Worm (Caenorhabditis elegans): Measurements from ENCODE around the gene T12D8.10.
A peak's percentile ranks its signal among the peaks of the same experiment; 100 is the strongest.

The T12D8.10 gene

DNA sequence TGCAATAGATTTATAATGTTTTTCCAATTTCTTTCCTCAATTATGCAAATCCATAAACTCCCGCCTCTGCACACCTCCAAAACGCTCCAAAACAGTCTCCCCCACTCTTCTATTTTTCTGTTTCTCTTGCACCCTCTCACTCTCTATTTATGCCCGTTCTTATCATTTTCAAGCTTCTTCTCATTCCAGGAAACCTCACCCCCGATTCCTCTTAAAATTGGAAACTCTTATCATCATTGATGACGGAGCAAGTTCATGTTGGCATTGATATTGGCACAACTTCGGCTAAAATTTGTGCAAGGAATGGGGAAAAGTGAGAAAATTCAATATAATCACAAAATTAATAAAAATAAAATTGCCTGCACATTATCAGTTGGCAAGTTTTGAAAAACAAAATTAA is 34.3 kb downstream of the T12D8.10 start, which contains the start of gene shpk-1 (continued):
- TF ChIP-seq daf-16 (GFP tag; optimal IDR thresholded peaks at IDR 0.05) (peak in 1 of 2 experiments; percentile 32), daf-16 (tag; optimal IDR thresholded peaks at IDR 0.05) (peak; percentile 71), sdz-12 (GFP tag; optimal IDR thresholded peaks at IDR 0.05) (no peak), ztf-11 (tag; optimal IDR thresholded peaks at IDR 0.05) (no peak), spr-1 (tag; optimal IDR thresholded peaks at IDR 0.05) (no peak), hlh-30 (tag; optimal IDR thresholded peaks at IDR 0.05; ENCODE audit: insufficient read depth) (no peak), lsy-2 (tag; optimal IDR thresholded peaks at IDR 0.05) (no peak), nhr-111 (GFP tag; optimal IDR thresholded peaks at IDR 0.05) (no peak), gei-8 (GFP tag; optimal IDR thresholded peaks at IDR 0.05) (no peak), snpc-4 (tag; optimal IDR thresholded peaks at IDR 0.05) (no peak), T20F7.1 (GFP tag; optimal IDR thresholded peaks at IDR 0.05) (no peak), hlh-11 (tag; optimal IDR thresholded peaks at IDR 0.05) (peak; percentile 83), nhr-11 (tag; optimal IDR thresholded peaks at IDR 0.05) (no peak)

DNA sequence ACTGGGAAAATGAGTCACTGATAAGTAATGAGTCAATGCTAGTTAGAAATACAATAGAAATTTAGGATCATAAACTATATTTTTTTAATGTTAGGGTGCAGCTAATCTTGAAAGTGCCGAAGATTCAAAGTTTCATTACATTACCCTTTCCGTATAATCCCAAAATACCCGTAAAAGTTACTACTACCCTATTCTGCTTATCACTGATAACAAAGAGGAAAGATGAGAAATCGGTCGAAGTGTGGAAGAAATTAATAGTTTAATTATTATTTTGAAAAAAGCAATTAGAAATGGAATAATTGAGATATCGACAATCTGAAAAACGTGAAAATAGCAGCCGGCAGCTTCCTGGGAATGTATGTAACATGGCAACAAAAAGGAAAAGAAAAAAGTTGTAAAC is 35.3 kb downstream of the T12D8.10 start:
- TF ChIP-seq attf-4 (tag; optimal IDR thresholded peaks at IDR 0.05), result no peak
- TF ChIP-seq dpl-1 (GFP tag; optimal IDR thresholded peaks at IDR 0.05), result no peak
- peak; percentile 28 for TF ChIP-seq pqm-1 (tag; optimal IDR thresholded peaks at IDR 0.05)
- no peak for TF ChIP-seq Y75B8A.6 (GFP tag; IDR thresholded peaks at IDR 0.05)
- no peak for TF ChIP-seq daf-16 (GFP tag; optimal IDR thresholded peaks at IDR 0.05)
- peak; percentile 37 for TF ChIP-seq daf-16 (tag; optimal IDR thresholded peaks at IDR 0.05)
- peak; percentile 23 for TF ChIP-seq dve-1 (tag; optimal IDR thresholded peaks at IDR 0.05; ENCODE audit: insufficient read depth)
- TF ChIP-seq snpc-4 (tag; optimal IDR thresholded peaks at IDR 0.05), result no peak
- TF ChIP-seq pha-4 (GFP tag; IDR thresholded peaks at IDR 0.05), result no peak
- TF ChIP-seq pha-4 (tag; optimal IDR thresholded peaks at IDR 0.05), result no peak

DNA sequence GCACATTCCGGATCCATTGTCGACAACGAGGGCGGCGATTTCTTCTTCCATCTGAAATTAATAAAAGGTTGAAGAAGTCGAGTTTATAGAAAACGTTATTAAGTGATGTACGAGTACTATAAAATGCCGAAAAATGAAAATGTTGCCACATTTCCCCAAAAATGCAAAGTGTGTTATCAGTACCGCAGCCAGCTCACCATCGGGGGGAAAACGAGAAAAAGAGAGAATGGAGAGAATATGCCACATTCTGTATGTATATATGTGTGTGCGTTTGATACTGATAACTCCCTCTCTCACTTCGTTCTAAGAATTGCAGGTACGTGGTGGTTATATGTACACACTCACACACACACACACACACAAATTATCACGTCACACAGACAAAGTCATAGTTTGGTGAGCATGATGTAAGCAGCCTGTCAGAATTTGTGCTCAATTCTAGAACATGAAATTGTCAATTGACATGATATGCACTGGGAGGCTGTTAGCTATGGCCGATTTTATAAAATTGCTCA is 36.1 kb downstream of the T12D8.10 start, which contains the start of gene act-5:
Gene act-5 (minus strand): TSS at position 51 of the 515 bp plus-strand sequence.
- TF ChIP-seq unc-62 (GFP tag; optimal IDR thresholded peaks at IDR 0.05 in 1 of 2) (peak in 1 of 2 experiments; percentile 93), unc-62 (tag; optimal IDR thresholded peaks at IDR 0.05) (no peak), dmd-6 (GFP tag; IDR thresholded peaks at IDR 0.05) (peak; percentile 85), madf-9 (GFP tag; conservative IDR thresholded peaks at IDR 0.05) (no peak), pqm-1 (tag; optimal IDR thresholded peaks at IDR 0.05) (peak; percentile 91), Y48G9A.11 (GFP tag; IDR thresholded peaks at IDR 0.05) (no peak), daf-16 (GFP tag; optimal IDR thresholded peaks at IDR 0.05) (peak in 1 of 2 experiments; percentile 15), daf-16 (tag; optimal IDR thresholded peaks at IDR 0.05) (peak; percentile 90), lin-15B (tag; optimal IDR thresholded peaks at IDR 0.05) (no peak), nhr-28 (tag; optimal IDR thresholded peaks at IDR 0.05) (peak; percentile 91), hlh-30 (tag; optimal IDR thresholded peaks at IDR 0.05; ENCODE audit: insufficient read depth) (peak; percentile 53), nhr-48 (tag; optimal IDR thresholded peaks at IDR 0.05) (peak; percentile 69), pha-4 (GFP tag; IDR thresholded peaks at IDR 0.05) (no peak), pha-4 (tag; optimal IDR thresholded peaks at IDR 0.05) (peak; percentile 6), tra-1 (GFP tag; IDR thresholded peaks at IDR 0.05) (peak; percentile 61; the same call in 1 of the 2 replicates), mxl-3 (GFP tag; optimal IDR thresholded peaks at IDR 0.05) (peak; percentile 37), dve-1 (tag; optimal IDR thresholded peaks at IDR 0.05; ENCODE audit: insufficient read depth) (peak; percentile 79), nhr-11 (tag; optimal IDR thresholded peaks at IDR 0.05) (no peak), mdl-1 (tag; optimal IDR thresholded peaks at IDR 0.05) (no peak), hif-1 (tag; optimal IDR thresholded peaks at IDR 0.05) (peak in 1 of 2 experiments; percentile 26), mdt-29 (GFP tag; IDR thresholded peaks at IDR 0.05) (0 out of 2 replicates have a peak, but pooled peaks have one; percentile 31), nhr-41 (GFP tag; IDR thresholded peaks at IDR 0.05) (no peak; the same call in 1 of the 2 replicates), mep-1 (tag; optimal IDR thresholded peaks at IDR 0.05) (peak; percentile 23), nhr-10 (tag; optimal IDR thresholded peaks at IDR 0.05) (peak; percentile 51), hlh-11 (tag; optimal IDR thresholded peaks at IDR 0.05) (peak; percentile 87), mxl-2 (GFP tag; conservative IDR thresholded peaks at IDR 0.05) (no peak), lin-13 (GFP tag; optimal IDR thresholded peaks at IDR 0.05) (peak; percentile 14), nhr-77 (tag; optimal IDR thresholded peaks at IDR 0.05) (peak; percentile 77), lin-1 (GFP tag; IDR thresholded peaks at IDR 0.05) (0 out of 2 replicates have a peak, but pooled peaks have one; percentile 39), aha-1 (tag) (peak; percentile 94), nhr-102 (tag; optimal IDR thresholded peaks at IDR 0.05) (peak; percentile 74)

Measured in whole organism, L4 larva.